Worm (Caenorhabditis elegans) whole organism, L4 larva: Measurements from ENCODE around the gene lpin-1.
A peak's percentile ranks its signal among the peaks of the same experiment; 100 is the strongest.

ENCODE experiments used
- ama-1 ChIP-seq: fragments of 150-350 bp; optimal IDR thresholded peaks from 2 replicates; lab custom pipeline; 2014; ENCODE audit warnings: inconsistent platforms, mixed read lengths
- dmd-9 ChIP-seq: fragments of 200-800 bp; sonication (Bioruptor generic); IDR thresholded peaks from 2 replicates; pipeline ENCODE4 v1.3.6; 2022; ENCODE audit warnings: missing genetic modification reagents, missing genetic modification characterization, missing compliant biosample characterization
- dpl-1 ChIP-seq: fragments of 150-350 bp; optimal IDR thresholded peaks from 2 replicates; lab custom pipeline; 2014; ENCODE audit warnings: missing biosample characterization, missing genetic modification reagents, missing genetic modification characterization
- egl-43 ChIP-seq: fragments of 200-800 bp; sonication (Bioruptor generic); IDR thresholded peaks from 2 replicates; pipeline ENCODE4 v1.3.6; 2022; ENCODE audit warnings: missing genetic modification reagents, missing genetic modification characterization, missing compliant biosample characterization
- fos-1 ChIP-seq: fragments of 150-350 bp; optimal IDR thresholded peaks from 2 replicates; lab custom pipeline; 2014; ENCODE audit warnings: missing biosample characterization, missing genetic modification characterization
- lsy-2 ChIP-seq, 2 experiments: fragments of 150-350 bp in 1 of 2; sonication (generic microtip) in 1 of 2; optimal IDR thresholded peaks; 2 replicates each; lab custom pipeline; 2014 to 2017; ENCODE audit warnings: missing biosample characterization in 2 of 2, missing genetic modification characterization in 2 of 2
- mdl-1 ChIP-seq, 2 experiments: fragments of 150-350 bp in 1 of 2; sonication (generic microtip) in 1 of 2; optimal IDR thresholded peaks; 2 replicates each; lab custom pipeline; 2014 to 2017; ENCODE audit warnings: missing biosample characterization in 2 of 2, missing genetic modification characterization in 2 of 2
- nhr-48 ChIP-seq: sonication (generic microtip); optimal IDR thresholded peaks from 2 replicates; lab custom pipeline; 2016; ENCODE audit warnings: mild to moderate bottlenecking, missing genetic modification characterization, missing compliant biosample characterization
- pha-4 ChIP-seq, 2 experiments: fragments of 150-350 bp in 1 of 2; fragments of 200-800 bp in 1 of 2; sonication (Bioruptor generic) in 1 of 2; IDR thresholded peaks in 1 of 2; optimal IDR thresholded peaks in 1 of 2; 2 replicates each; pipeline versions ENCODE4 v1.3.6 to Lab custom; 2014 to 2022; ENCODE audit warnings: missing genetic modification characterization in 2 of 2, missing genetic modification reagents in 2 of 2, missing biosample characterization in 1 of 2, missing compliant biosample characterization in 1 of 2
- skn-1 ChIP-seq: fragments of 150-350 bp; optimal IDR thresholded peaks from 2 replicates; lab custom pipeline; 2014; ENCODE audit warnings: missing biosample characterization, missing genetic modification characterization
- snpc-4 ChIP-seq: fragments of 150-350 bp; optimal IDR thresholded peaks from 2 replicates; lab custom pipeline; 2014; ENCODE audit warnings: missing biosample characterization, missing genetic modification characterization
- unc-130 ChIP-seq: sonication (generic microtip); optimal IDR thresholded peaks from 2 replicates; lab custom pipeline; 2016; ENCODE audit warnings: missing genetic modification reagents, missing genetic modification characterization, missing compliant biosample characterization
- unc-62 ChIP-seq, 3 experiments: fragments of 150-350 bp in 1 of 3; sonication (generic microtip); optimal IDR thresholded peaks in 2 of 3; peaks in 1 of 3; 1 replicate in 1 of 3; 2 replicates in 2 of 3; lab custom pipeline; 2014 to 2017; ENCODE audit warnings: missing biosample characterization in 3 of 3, missing genetic modification characterization in 3 of 3, missing genetic modification reagents in 3 of 3, missing genotype in 1 of 3
- zag-1 ChIP-seq: fragments of 150-350 bp; optimal IDR thresholded peaks from 2 replicates; lab custom pipeline; 2014; ENCODE audit warnings: missing biosample characterization, missing genetic modification characterization

ce11 chrV:13669170-13669569 is 15.2 kb upstream of the lpin-1 start:
- TF ChIP-seq lsy-2 (tag; optimal IDR thresholded peaks at IDR 0.05; lab: Kevin White, UChicago), result no peak
- no peak for TF ChIP-seq dmd-9
- no peak for TF ChIP-seq ama-1 (lab: Kevin White, UChicago)
- TF ChIP-seq unc-130 (GFP tag; lab: Kevin White, UChicago), result peak; percentile 26
- no peak for TF ChIP-seq zag-1 (tag; lab: Kevin White, UChicago)
- TF ChIP-seq dpl-1 (GFP tag; lab: Kevin White, UChicago), result no peak
- TF ChIP-seq snpc-4 (tag; lab: Kevin White, UChicago), result no peak
- no peak for TF ChIP-seq mdl-1 (tag; optimal IDR thresholded peaks at IDR 0.05; lab: Kevin White, UChicago)
- no peak for TF ChIP-seq fos-1 (tag; lab: Kevin White, UChicago)
- TF ChIP-seq nhr-48 (tag; lab: Kevin White, UChicago), result no peak
- TF ChIP-seq skn-1 (tag; lab: Kevin White, UChicago), result no peak
- no peak for TF ChIP-seq unc-62 (GFP tag; optimal IDR thresholded peaks at IDR 0.05 in 1 of 2; lab: Kevin White, UChicago)
- no peak for TF ChIP-seq unc-62 (tag; optimal IDR thresholded peaks at IDR 0.05; lab: Kevin White, UChicago)
- peak; percentile 51; the same call in 1 of the 2 replicates for TF ChIP-seq pha-4 (GFP tag; IDR thresholded peaks at IDR 0.05; lab: Robert Waterston, UW)
- TF ChIP-seq pha-4 (tag; optimal IDR thresholded peaks at IDR 0.05; lab: Kevin White, UChicago), result no peak
- no peak for TF ChIP-seq egl-43 (GFP tag; lab: Robert Waterston, UW)
